Worm (Caenorhabditis elegans): ENCODE measurements around the gene Y64G10A.1.

DNA sequence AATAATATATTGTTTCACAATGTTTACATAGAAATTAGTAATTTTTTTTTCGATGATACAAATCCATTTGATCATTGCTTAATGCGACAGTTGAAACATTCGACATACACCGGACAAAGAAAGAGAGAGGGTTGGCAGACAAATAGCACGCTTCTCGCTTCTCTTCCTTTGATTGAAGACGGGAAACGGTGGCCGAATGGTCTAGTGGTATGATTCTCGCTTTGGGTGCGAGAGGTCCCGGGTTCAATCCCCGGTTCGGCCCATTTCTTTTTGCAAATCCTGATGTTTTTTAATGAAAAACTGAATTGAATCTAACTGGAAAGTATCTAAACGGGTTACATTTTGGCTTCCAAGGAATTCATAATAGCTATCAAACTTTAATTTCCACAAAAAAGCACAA is 14.0 kb downstream of the Y64G10A.1 start:
- TF ChIP-seq nhr-23 (tag; optimal IDR thresholded peaks at IDR 0.05) (no peak), elt-3 (tag; optimal IDR thresholded peaks at IDR 0.05) (no peak), ztf-1 (GFP tag; conservative IDR thresholded peaks at IDR 0.05) (no peak), nhr-12 (tag; optimal IDR thresholded peaks at IDR 0.05) (no peak), skn-1 (tag; optimal IDR thresholded peaks at IDR 0.05) (no peak), lin-13 (GFP tag; optimal IDR thresholded peaks at IDR 0.05) (peak; percentile 28), dmd-4 (tag; optimal IDR thresholded peaks at IDR 0.05) (no peak), lin-39 (tag; optimal IDR thresholded peaks at IDR 0.05) (no peak), ama-1 (optimal IDR thresholded peaks at IDR 0.05) (no peak), snpc-4 (tag; optimal IDR thresholded peaks at IDR 0.05) (peak; percentile 24), ztf-4 (tag; optimal IDR thresholded peaks at IDR 0.05) (no peak), mdl-1 (tag; optimal IDR thresholded peaks at IDR 0.05) (no peak), egl-27 (tag; optimal IDR thresholded peaks at IDR 0.05) (no peak), nhr-129 (tag; optimal IDR thresholded peaks at IDR 0.05) (peak; percentile 85)

All from whole organism, L2 larva.